Worm (Caenorhabditis elegans) whole organism, L1 larva: ENCODE results near the gene htz-1.

Experiments used
- C16A3.4 ChIP-seq: fragments of 150-350 bp; optimal IDR thresholded peaks from 2 replicates; lab custom pipeline; 2014; ENCODE audit warnings: missing biosample characterization, missing genetic modification characterization
- F16B12.6 ChIP-seq: fragments of 150-350 bp; optimal IDR thresholded peaks from 2 replicates; lab custom pipeline; 2014; ENCODE audit warnings: missing biosample characterization, missing genetic modification characterization
- aha-1 ChIP-seq: fragments of 150-350 bp; optimal IDR thresholded peaks from 2 replicates; lab custom pipeline; 2014; ENCODE audit warnings: missing biosample characterization, missing genetic modification characterization
- alr-1 ChIP-seq: fragments of 200-800 bp; sonication (Bioruptor generic); optimal IDR thresholded peaks from 2 replicates; lab custom pipeline; 2018; ENCODE audit warnings: borderline replicate concordance, mild to moderate bottlenecking, missing genetic modification characterization, missing compliant biosample characterization
- aly-2 ChIP-seq: fragments of 150-350 bp; optimal IDR thresholded peaks from 2 replicates; lab custom pipeline; 2014; ENCODE audit warnings: missing biosample characterization, missing genetic modification characterization
- blmp-1 ChIP-seq: fragments of 150-350 bp; optimal IDR thresholded peaks from 2 replicates; lab custom pipeline; 2014; ENCODE audit warnings: missing biosample characterization, missing genetic modification characterization
- ceh-82 ChIP-seq, 3 experiments: fragments of 150-350 bp in 1 of 3; sonication (generic microtip) in 2 of 3; optimal IDR thresholded peaks; 2 replicates each; lab custom pipeline; 2014 to 2017; ENCODE audit warnings: missing biosample characterization in 3 of 3, missing genetic modification characterization in 3 of 3
- ceh-88 ChIP-seq: fragments of 200-800 bp; sonication (Bioruptor generic); IDR thresholded peaks from 2 replicates; pipeline ENCODE4 v1.3.6; 2022; ENCODE audit warnings: missing genetic modification characterization, missing compliant biosample characterization
- ceh-90 ChIP-seq: sonication (generic microtip); optimal IDR thresholded peaks from 2 replicates; lab custom pipeline; 2016; ENCODE audit warnings: missing genetic modification characterization, missing compliant biosample characterization
- efl-1 ChIP-seq, 4 experiments: fragments of 150-350 bp; optimal IDR thresholded peaks in 3 of 4; peaks in 1 of 4; 1 replicate in 1 of 4; 2 replicates in 3 of 4; lab custom pipeline; 2014; ENCODE audit warnings: missing biosample characterization in 2 of 4, missing genetic modification characterization in 2 of 4, missing genetic modification reagents in 2 of 4
- egl-13 ChIP-seq: sonication (generic microtip); optimal IDR thresholded peaks from 2 replicates; lab custom pipeline; 2016; ENCODE audit warnings: missing genotype, missing genetic modification reagents, missing genetic modification characterization, missing compliant biosample characterization
- egl-27 ChIP-seq, 2 experiments: fragments of 150-350 bp in 1 of 2; sonication (generic microtip); optimal IDR thresholded peaks; 3 replicates each; lab custom pipeline; 2017 to 2018; ENCODE audit warnings: missing biosample characterization in 2 of 2, missing genetic modification characterization in 2 of 2, missing genetic modification reagents in 2 of 2
- elt-2 ChIP-seq: sonication (generic microtip); optimal IDR thresholded peaks from 2 replicates; lab custom pipeline; 2016; ENCODE audit warnings: missing genetic modification characterization, mild to moderate bottlenecking, inconsistent platforms, missing compliant biosample characterization, missing genetic modification reagents
- elt-3 ChIP-seq, 6 experiments: fragments of 150-350 bp in 1 of 6; sonication (generic microtip); optimal IDR thresholded peaks; 2 replicates each; lab custom pipeline; 2017 to 2018; ENCODE audit warnings: missing biosample characterization in 6 of 6, missing genetic modification characterization in 6 of 6, inconsistent platforms in 1 of 6
- ets-5 ChIP-seq: fragments of 200-800 bp; sonication (Bioruptor generic); IDR thresholded peaks from 2 replicates; pipeline ENCODE4 v1.3.6; 2022; ENCODE audit warnings: missing genetic modification characterization, missing compliant biosample characterization
- fkh-10 ChIP-seq: sonication (generic microtip); optimal IDR thresholded peaks from 2 replicates; lab custom pipeline; 2017; ENCODE audit warnings: missing biosample characterization, missing genetic modification reagents, missing genetic modification characterization
- fkh-8 ChIP-seq: sonication (generic microtip); optimal IDR thresholded peaks from 2 replicates; lab custom pipeline; 2016; ENCODE audit warnings: mild to moderate bottlenecking, missing genetic modification characterization, missing compliant biosample characterization
- fos-1 ChIP-seq: fragments of 150-350 bp; optimal IDR thresholded peaks from 2 replicates; lab custom pipeline; 2014; ENCODE audit warnings: missing biosample characterization, missing genetic modification characterization
- grh-1 ChIP-seq: fragments of 200-800 bp; sonication (Bioruptor generic); IDR thresholded peaks from 2 replicates; pipeline ENCODE4 v1.3.6; 2022; ENCODE audit warnings: missing genetic modification reagents, missing genetic modification characterization, missing compliant biosample characterization
- hpl-2 ChIP-seq: fragments of 150-350 bp; optimal IDR thresholded peaks from 2 replicates; lab custom pipeline; 2014; ENCODE audit warnings: missing biosample characterization, missing genetic modification reagents, missing genetic modification characterization
- irx-1 ChIP-seq: sonication (generic microtip); optimal IDR thresholded peaks from 2 replicates; lab custom pipeline; 2016; ENCODE audit warnings: missing genetic modification characterization, missing compliant biosample characterization
- jun-1 ChIP-seq: fragments of 150-350 bp; optimal IDR thresholded peaks from 2 replicates; lab custom pipeline; 2014; ENCODE audit warnings: missing biosample characterization, missing genetic modification reagents, missing genetic modification characterization
- lin-13 ChIP-seq: fragments of 150-350 bp; optimal IDR thresholded peaks from 2 replicates; lab custom pipeline; 2014; ENCODE audit warnings: missing biosample characterization, missing genetic modification reagents, missing genetic modification characterization
- lin-14 ChIP-seq: fragments of 200-800 bp; sonication (Bioruptor generic); optimal IDR thresholded peaks from 2 replicates; lab custom pipeline; 2018; ENCODE audit warnings: mild to moderate bottlenecking, missing genetic modification characterization, moderate library complexity, missing compliant biosample characterization
- lin-15B ChIP-seq: fragments of 150-350 bp; sonication (generic microtip); optimal IDR thresholded peaks from 3 replicates; lab custom pipeline; 2014; ENCODE audit warnings: missing biosample characterization, missing genetic modification characterization
- lin-35 ChIP-seq, 2 experiments: fragments of 150-350 bp; optimal IDR thresholded peaks; 2 replicates each; lab custom pipeline; 2014; ENCODE audit warnings: missing biosample characterization in 2 of 2, missing genetic modification characterization in 2 of 2, missing genetic modification reagents in 2 of 2
- lir-3 ChIP-seq: sonication (generic microtip); optimal IDR thresholded peaks from 2 replicates; lab custom pipeline; 2016; ENCODE audit warnings: mild to moderate bottlenecking, missing genetic modification characterization, moderate library complexity, missing compliant biosample characterization; ENCODE audit not compliant: poor library complexity
- mdl-1 ChIP-seq, 2 experiments: fragments of 150-350 bp; optimal IDR thresholded peaks; 2 replicates each; lab custom pipeline; 2014 to 2017; ENCODE audit warnings: missing biosample characterization in 2 of 2, missing genetic modification characterization in 2 of 2, inconsistent platforms in 1 of 2
- mep-1 ChIP-seq: fragments of 150-350 bp; optimal IDR thresholded peaks from 2 replicates; lab custom pipeline; 2014; ENCODE audit warnings: missing biosample characterization, missing genetic modification characterization
- nhr-12 ChIP-seq: sonication (generic microtip); optimal IDR thresholded peaks from 2 replicates; lab custom pipeline; 2017; ENCODE audit warnings: missing biosample characterization, missing genetic modification characterization
- nhr-19 ChIP-seq: fragments of 200-800 bp; sonication (Bioruptor generic); conservative IDR thresholded peaks from 2 replicates; pipeline ENCODE4 v1.3.6; 2022; ENCODE audit warnings: missing genetic modification characterization, missing compliant biosample characterization
- nhr-47 ChIP-seq: sonication (generic microtip); optimal IDR thresholded peaks from 2 replicates; lab custom pipeline; 2016; ENCODE audit warnings: mild to moderate bottlenecking, missing genetic modification characterization, moderate library complexity, missing compliant biosample characterization
- nhr-77 ChIP-seq: fragments of 150-350 bp; optimal IDR thresholded peaks from 2 replicates; lab custom pipeline; 2014; ENCODE audit warnings: missing biosample characterization, missing genetic modification characterization
- nhr-85 ChIP-seq: sonication (generic microtip); peaks from one replicate; lab custom pipeline; 2016; ENCODE audit warnings: missing genetic modification characterization, inconsistent platforms, missing compliant biosample characterization
- nhr-90 ChIP-seq: sonication (generic microtip); optimal IDR thresholded peaks from 2 replicates; lab custom pipeline; 2016; ENCODE audit warnings: mild to moderate bottlenecking, missing genetic modification characterization, missing compliant biosample characterization; ENCODE audit not compliant: poor library complexity
- pax-3 ChIP-seq: fragments of 200-800 bp; sonication (Bioruptor generic); optimal IDR thresholded peaks from 2 replicates; lab custom pipeline; 2018; ENCODE audit warnings: mild to moderate bottlenecking, missing genetic modification characterization, moderate library complexity, missing compliant biosample characterization
- skn-1 ChIP-seq: fragments of 150-350 bp; optimal IDR thresholded peaks from 2 replicates; lab custom pipeline; 2014; ENCODE audit warnings: missing biosample characterization, missing genetic modification characterization
- snu-23 ChIP-seq: sonication (generic microtip); optimal IDR thresholded peaks from 2 replicates; lab custom pipeline; 2016; ENCODE audit warnings: missing genetic modification characterization, missing compliant biosample characterization
- sptf-1 ChIP-seq: fragments of 150-350 bp; optimal IDR thresholded peaks from 2 replicates; lab custom pipeline; 2014; ENCODE audit warnings: missing biosample characterization, missing genetic modification characterization
- swsn-7 ChIP-seq: sonication (generic microtip); optimal IDR thresholded peaks from 2 replicates; lab custom pipeline; 2016; ENCODE audit warnings: missing genetic modification characterization, missing compliant biosample characterization
- unc-62 ChIP-seq: fragments of 150-350 bp; optimal IDR thresholded peaks from 2 replicates; lab custom pipeline; 2014; ENCODE audit warnings: missing biosample characterization, missing genetic modification reagents, missing genetic modification characterization
- unc-98 ChIP-seq: fragments of 200-800 bp; sonication (Bioruptor generic); IDR thresholded peaks from 2 replicates; pipeline ENCODE4 v1.3.6; 2022; ENCODE audit warnings: missing genetic modification characterization, missing compliant biosample characterization
- xbp-1 ChIP-seq: sonication (generic microtip); optimal IDR thresholded peaks from 2 replicates; lab custom pipeline; 2016; ENCODE audit warnings: missing genetic modification characterization, missing compliant biosample characterization
- ztf-11 ChIP-seq, 2 experiments: sonication (generic microtip); optimal IDR thresholded peaks; 2 replicates each; lab custom pipeline; 2016 to 2017; ENCODE audit warnings: missing genetic modification characterization in 2 of 2, missing biosample characterization in 1 of 2, missing compliant biosample characterization in 1 of 2

Gene htz-1

ce11 chrIV:4407055-4407461, 39.0 kb upstream of the htz-1 start (continued):
- peak; percentile 67 for TF ChIP-seq lin-14 (GFP tag; lab: Kevin White, UChicago)
- TF ChIP-seq lir-3 (tag; lab: Kevin White, UChicago), result no peak
- TF ChIP-seq ets-5 (GFP tag; lab: Robert Waterston, UW), result no peak
- no peak for TF ChIP-seq fos-1 (tag; lab: Kevin White, UChicago)
- peak; percentile 20 for TF ChIP-seq skn-1 (tag; lab: Kevin White, UChicago)
- no peak for TF ChIP-seq ceh-88 (GFP tag; lab: Robert Waterston, UW)
- no peak for TF ChIP-seq xbp-1 (tag; lab: Kevin White, UChicago)
- no peak for TF ChIP-seq elt-3 (tag; optimal IDR thresholded peaks at IDR 0.05; lab: Kevin White, UChicago)
- TF ChIP-seq elt-2 (tag; lab: Kevin White, UChicago), result peak; percentile 77
- no peak for TF ChIP-seq aha-1 (tag; lab: Kevin White, UChicago)
- TF ChIP-seq grh-1 (GFP tag; lab: Robert Waterston, UW), result no peak
- TF ChIP-seq pax-3 (tag; lab: Kevin White, UChicago), result no peak
- TF ChIP-seq nhr-77, result peak; percentile 73
- no peak for TF ChIP-seq aly-2 (tag; lab: Kevin White, UChicago)
- no peak for TF ChIP-seq alr-1
- TF ChIP-seq C16A3.4 (tag; lab: Kevin White, UChicago), result peak; percentile 3
- peak; percentile 32 for TF ChIP-seq nhr-47 (tag; lab: Kevin White, UChicago)
- no peak for TF ChIP-seq ceh-82 (tag; optimal IDR thresholded peaks at IDR 0.05; lab: Kevin White, UChicago)
- no peak for TF ChIP-seq fkh-8 (tag; lab: Kevin White, UChicago)
- peak; percentile 43 for TF ChIP-seq swsn-7 (tag; lab: Kevin White, UChicago)
- TF ChIP-seq irx-1 (tag; lab: Kevin White, UChicago), result peak; percentile 5
- TF ChIP-seq jun-1 (tag; lab: Kevin White, UChicago), result peak; percentile 62
- peak; percentile 5 for TF ChIP-seq snu-23 (GFP tag; lab: Kevin White, UChicago)
- no peak for TF ChIP-seq lin-13 (GFP tag; lab: Kevin White, UChicago)
- TF ChIP-seq lin-15B (tag; lab: Kevin White, UChicago), result no peak
- TF ChIP-seq nhr-90 (tag; lab: Kevin White, UChicago), result peak; percentile 60
- TF ChIP-seq F16B12.6 (tag; lab: Kevin White, UChicago), result no peak
- no peak for TF ChIP-seq nhr-12
- no peak for TF ChIP-seq egl-13
- TF ChIP-seq egl-27 (tag; optimal IDR thresholded peaks at IDR 0.05; lab: Kevin White, UChicago), result no peak

- TF ChIP-seq efl-1 (optimal IDR thresholded peaks at IDR 0.05; lab: Kevin White, UChicago), result no peak
- TF ChIP-seq efl-1 (GFP tag; optimal IDR thresholded peaks at IDR 0.05 in 1 of 2; lab: Kevin White, UChicago), result peak in 1 of 2 experiments; percentile 81
- no peak for TF ChIP-seq lin-15B (tag; lab: Kevin White, UChicago)
These were observed 37.3 kb upstream of the htz-1 start for ce11 chrIV:4408714-4409113.

- TF ChIP-seq nhr-85 (tag; lab: Kevin White, UChicago) (peak; percentile 18), unc-98 (GFP tag; lab: Robert Waterston, UW) (no peak), efl-1 (optimal IDR thresholded peaks at IDR 0.05; lab: Kevin White, UChicago) (no peak), efl-1 (GFP tag; optimal IDR thresholded peaks at IDR 0.05 in 1 of 2; lab: Kevin White, UChicago) (peak in 1 of 2 experiments; percentile 70), lin-15B (tag; lab: Kevin White, UChicago) (no peak), lin-35 (GFP tag; optimal IDR thresholded peaks at IDR 0.05; lab: Kevin White, UChicago) (no peak)
These were observed 35.5 kb upstream of the htz-1 start for ce11 chrIV:4410526-4410925.

ce11 chrIV:4411311-4411947, 34.6 kb upstream of the htz-1 start:
- no peak for TF ChIP-seq xbp-1 (tag; lab: Kevin White, UChicago)
- no peak for TF ChIP-seq egl-27 (tag; optimal IDR thresholded peaks at IDR 0.05; lab: Kevin White, UChicago)
- no peak for TF ChIP-seq fkh-10 (GFP tag; lab: Kevin White, UChicago)
- no peak for TF ChIP-seq blmp-1 (tag; lab: Kevin White, UChicago)
- TF ChIP-seq sptf-1 (tag; lab: Kevin White, UChicago), result no peak
- no peak for TF ChIP-seq mdl-1 (tag; optimal IDR thresholded peaks at IDR 0.05; lab: Kevin White, UChicago)
- TF ChIP-seq mep-1 (tag; lab: Kevin White, UChicago), result no peak
- TF ChIP-seq swsn-7 (tag; lab: Kevin White, UChicago), result no peak
- TF ChIP-seq hpl-2 (GFP tag; lab: Kevin White, UChicago), result no peak
- TF ChIP-seq nhr-19 (GFP tag; lab: Robert Waterston, UW), result no peak
- TF ChIP-seq unc-62 (GFP tag; lab: Kevin White, UChicago), result no peak
- TF ChIP-seq ceh-90 (tag; lab: Kevin White, UChicago), result no peak
- no peak for TF ChIP-seq ztf-11 (tag; optimal IDR thresholded peaks at IDR 0.05; lab: Kevin White, UChicago)
- TF ChIP-seq, all 84 proteins: peak for 0
